Worm (Caenorhabditis elegans) whole organism, L4 larva: ENCODE results near the gene F13E9.15.

Experiments used
- F10B5.3 ChIP-seq: sonication (generic microtip); optimal IDR thresholded peaks from 2 replicates; lab custom pipeline; 2016; ENCODE audit warnings: mild to moderate bottlenecking, missing genetic modification characterization, missing compliant biosample characterization
- F26F4.8 ChIP-seq: fragments of 200-800 bp; sonication (Bioruptor generic); conservative IDR thresholded peaks from 2 replicates; pipeline ENCODE4 v1.3.6; 2022; ENCODE audit warnings: missing genetic modification characterization, missing compliant biosample characterization
- R02D3.7 ChIP-seq: fragments of 150-350 bp; sonication (generic microtip); optimal IDR thresholded peaks from 3 replicates; lab custom pipeline; 2014; ENCODE audit warnings: missing biosample characterization, missing genetic modification characterization
- Y105C5A.15 ChIP-seq: fragments of 200-800 bp; sonication (Bioruptor generic); IDR thresholded peaks from 2 replicates; pipeline ENCODE4 v1.3.6; 2022; ENCODE audit warnings: missing genetic modification characterization, missing compliant biosample characterization
- ceh-62 ChIP-seq: sonication (generic microtip); optimal IDR thresholded peaks from 2 replicates; lab custom pipeline; 2017; ENCODE audit warnings: missing biosample characterization, missing genetic modification characterization
- ces-1 ChIP-seq: fragments of 150-350 bp; sonication (generic microtip); optimal IDR thresholded peaks from 4 replicates; lab custom pipeline; 2014; ENCODE audit warnings: missing biosample characterization, missing genetic modification reagents, missing genetic modification characterization
- ctbp-1 ChIP-seq: fragments of 200-800 bp; sonication (Bioruptor generic); IDR thresholded peaks from 2 replicates; pipeline ENCODE4 v1.3.6; 2022; ENCODE audit warnings: missing genetic modification reagents, missing genetic modification characterization, missing compliant biosample characterization
- daf-12 ChIP-seq: fragments of 150-350 bp; optimal IDR thresholded peaks from 2 replicates; lab custom pipeline; 2014; ENCODE audit warnings: missing biosample characterization, missing genetic modification reagents, missing genetic modification characterization
- daf-16 ChIP-seq, 3 experiments: sonication (generic microtip); optimal IDR thresholded peaks; 2 replicates each; lab custom pipeline; 2016 to 2017; ENCODE audit warnings: missing genetic modification characterization in 3 of 3, missing genetic modification reagents in 3 of 3, mild to moderate bottlenecking in 2 of 3, missing compliant biosample characterization in 2 of 3, missing biosample characterization in 1 of 3, moderate library complexity in 1 of 3
- duxl-1 ChIP-seq: sonication (generic microtip); optimal IDR thresholded peaks from 2 replicates; lab custom pipeline; 2016; ENCODE audit warnings: mild to moderate bottlenecking, missing genetic modification characterization, moderate library complexity, missing compliant biosample characterization; ENCODE audit not compliant: poor library complexity
- dve-1 ChIP-seq: sonication (generic microtip); optimal IDR thresholded peaks from 2 replicates; lab custom pipeline; 2017; ENCODE audit warnings: antibody characterized with exemption, mild to moderate bottlenecking, missing genetic modification characterization, missing compliant biosample characterization; ENCODE audit not compliant: insufficient read depth
- gei-8 ChIP-seq: fragments of 200-800 bp; sonication (Bioruptor generic); optimal IDR thresholded peaks from 2 replicates; lab custom pipeline; 2018; ENCODE audit warnings: mild to moderate bottlenecking, missing genetic modification characterization, missing compliant biosample characterization
- hif-1 ChIP-seq, 2 experiments: sonication (generic microtip); optimal IDR thresholded peaks; 2 replicates each; lab custom pipeline; 2016 to 2017; ENCODE audit warnings: missing compliant biosample characterization in 2 of 2, missing genetic modification characterization in 2 of 2, missing genetic modification reagents in 2 of 2, missing genotype in 2 of 2, mild to moderate bottlenecking in 1 of 2
- hlh-11 ChIP-seq: fragments of 200-800 bp; sonication (Bioruptor generic); optimal IDR thresholded peaks from 2 replicates; lab custom pipeline; 2018; ENCODE audit warnings: mild to moderate bottlenecking, missing genetic modification characterization, missing compliant biosample characterization
- hlh-30 ChIP-seq: sonication (generic microtip); optimal IDR thresholded peaks from 2 replicates; lab custom pipeline; 2017; ENCODE audit warnings: antibody characterized with exemption, mild to moderate bottlenecking, missing genetic modification characterization, missing compliant biosample characterization; ENCODE audit not compliant: insufficient read depth
- hmg-1.1 ChIP-seq: fragments of 200-800 bp; sonication (Bioruptor generic); IDR thresholded peaks from 2 replicates; pipeline ENCODE4 v1.3.6; 2022; ENCODE audit warnings: missing genetic modification reagents, missing genetic modification characterization, missing compliant biosample characterization
- lim-7 ChIP-seq: fragments of 200-800 bp; sonication (Bioruptor generic); IDR thresholded peaks from 2 replicates; pipeline ENCODE4 v1.3.6; 2022; ENCODE audit warnings: missing genetic modification characterization, missing compliant biosample characterization
- lin-38 ChIP-seq: fragments of 200-800 bp; sonication (Bioruptor generic); IDR thresholded peaks from 2 replicates; pipeline ENCODE4 v1.3.6; 2022; ENCODE audit warnings: missing genetic modification reagents, missing genetic modification characterization, missing compliant biosample characterization
- lsy-2 ChIP-seq, 2 experiments: fragments of 150-350 bp in 1 of 2; sonication (generic microtip) in 1 of 2; optimal IDR thresholded peaks; 2 replicates each; lab custom pipeline; 2014 to 2017; ENCODE audit warnings: missing biosample characterization in 2 of 2, missing genetic modification characterization in 2 of 2
- madf-5 ChIP-seq, 2 experiments: fragments of 200-800 bp; sonication (Bioruptor generic); IDR thresholded peaks; 2 replicates each; pipeline ENCODE4 v1.3.6; 2022; ENCODE audit warnings: missing compliant biosample characterization in 2 of 2, missing genetic modification characterization in 2 of 2
- mdt-29 ChIP-seq: fragments of 200-800 bp; sonication (Bioruptor generic); IDR thresholded peaks from 2 replicates; pipeline ENCODE4 v1.3.6; 2022; ENCODE audit warnings: missing genetic modification reagents, missing genetic modification characterization, missing compliant biosample characterization
- mep-1 ChIP-seq: fragments of 150-350 bp; sonication (generic microtip); optimal IDR thresholded peaks from 3 replicates; lab custom pipeline; 2014; ENCODE audit warnings: missing biosample characterization, missing genetic modification characterization
- mxl-3 ChIP-seq: fragments of 200-800 bp; sonication (Bioruptor generic); optimal IDR thresholded peaks from 2 replicates; lab custom pipeline; 2018; ENCODE audit warnings: mild to moderate bottlenecking, missing genetic modification characterization, missing compliant biosample characterization
- nhr-102 ChIP-seq: sonication (generic microtip); optimal IDR thresholded peaks from 2 replicates; lab custom pipeline; 2016; ENCODE audit warnings: mild to moderate bottlenecking, missing genetic modification characterization, moderate library complexity, missing compliant biosample characterization
- nhr-111 ChIP-seq: fragments of 200-800 bp; sonication (Bioruptor generic); optimal IDR thresholded peaks from 2 replicates; lab custom pipeline; 2018; ENCODE audit warnings: mild to moderate bottlenecking, missing genetic modification characterization, missing compliant biosample characterization
- nhr-42 ChIP-seq: fragments of 200-800 bp; sonication (Bioruptor generic); IDR thresholded peaks from 2 replicates; pipeline ENCODE4 v1.3.6; 2022; ENCODE audit warnings: missing genetic modification characterization, missing compliant biosample characterization
- nhr-48 ChIP-seq: sonication (generic microtip); optimal IDR thresholded peaks from 2 replicates; lab custom pipeline; 2016; ENCODE audit warnings: mild to moderate bottlenecking, missing genetic modification characterization, missing compliant biosample characterization
- nhr-6 ChIP-seq: fragments of 150-350 bp; optimal IDR thresholded peaks from 2 replicates; lab custom pipeline; 2014; ENCODE audit warnings: missing biosample characterization, missing genetic modification characterization
- nhr-76 ChIP-seq: fragments of 150-350 bp; optimal IDR thresholded peaks from 2 replicates; lab custom pipeline; 2014; ENCODE audit warnings: missing biosample characterization, missing genetic modification characterization
- nhr-77 ChIP-seq: fragments of 150-350 bp; optimal IDR thresholded peaks from 2 replicates; lab custom pipeline; 2014; ENCODE audit warnings: missing biosample characterization, missing genetic modification characterization
- pha-4 ChIP-seq, 2 experiments: fragments of 150-350 bp in 1 of 2; fragments of 200-800 bp in 1 of 2; sonication (Bioruptor generic) in 1 of 2; IDR thresholded peaks in 1 of 2; optimal IDR thresholded peaks in 1 of 2; 2 replicates each; pipeline versions ENCODE4 v1.3.6 to Lab custom; 2014 to 2022; ENCODE audit warnings: missing genetic modification characterization in 2 of 2, missing genetic modification reagents in 2 of 2, missing biosample characterization in 1 of 2, missing compliant biosample characterization in 1 of 2
- php-3 ChIP-seq: fragments of 200-800 bp; sonication (Bioruptor generic); IDR thresholded peaks from 2 replicates; pipeline ENCODE4 v1.3.6; 2022; ENCODE audit warnings: missing genetic modification reagents, missing genetic modification characterization, missing compliant biosample characterization
- skn-1 ChIP-seq: fragments of 150-350 bp; optimal IDR thresholded peaks from 2 replicates; lab custom pipeline; 2014; ENCODE audit warnings: missing biosample characterization, missing genetic modification characterization
- snpc-1.2 ChIP-seq: fragments of 200-800 bp; sonication (Bioruptor generic); IDR thresholded peaks from 2 replicates; pipeline ENCODE4 v1.3.6; 2022; ENCODE audit warnings: missing genetic modification reagents, missing genetic modification characterization, missing compliant biosample characterization
- spr-3 ChIP-seq: fragments of 200-800 bp; sonication (Bioruptor generic); optimal IDR thresholded peaks from 2 replicates; lab custom pipeline; 2018; ENCODE audit warnings: mild to moderate bottlenecking, missing genetic modification characterization, missing compliant biosample characterization
- tra-1 ChIP-seq: fragments of 200-800 bp; sonication (Bioruptor generic); IDR thresholded peaks from 2 replicates; pipeline ENCODE4 v1.3.6; 2022; ENCODE audit warnings: missing genetic modification reagents, missing genetic modification characterization, missing compliant biosample characterization
- unc-130 ChIP-seq: sonication (generic microtip); optimal IDR thresholded peaks from 2 replicates; lab custom pipeline; 2016; ENCODE audit warnings: missing genetic modification reagents, missing genetic modification characterization, missing compliant biosample characterization
- unc-62 ChIP-seq, 3 experiments: fragments of 150-350 bp in 1 of 3; sonication (generic microtip); optimal IDR thresholded peaks in 2 of 3; peaks in 1 of 3; 1 replicate in 1 of 3; 2 replicates in 2 of 3; lab custom pipeline; 2014 to 2017; ENCODE audit warnings: missing biosample characterization in 3 of 3, missing genetic modification characterization in 3 of 3, missing genetic modification reagents in 3 of 3, missing genotype in 1 of 3
- vab-7 ChIP-seq: fragments of 200-800 bp; sonication (Bioruptor generic); IDR thresholded peaks from 2 replicates; pipeline ENCODE4 v1.3.6; 2022; ENCODE audit warnings: missing genetic modification reagents, missing genetic modification characterization, missing compliant biosample characterization
- zfp-2 ChIP-seq: sonication (generic microtip); optimal IDR thresholded peaks from 2 replicates; lab custom pipeline; 2016; ENCODE audit warnings: mild to moderate bottlenecking, missing genetic modification characterization, missing compliant biosample characterization
- zfp-3 ChIP-seq: fragments of 200-800 bp; sonication (Bioruptor generic); conservative IDR thresholded peaks from 2 replicates; pipeline ENCODE4 v1.3.6; 2022; ENCODE audit warnings: missing genetic modification reagents, missing genetic modification characterization, missing compliant biosample characterization
- zip-11 ChIP-seq: fragments of 200-800 bp; sonication (Bioruptor generic); IDR thresholded peaks from 2 replicates; pipeline ENCODE4 v1.3.6; 2022; ENCODE audit warnings: missing genetic modification characterization, missing compliant biosample characterization

Gene F13E9.15

DNA sequence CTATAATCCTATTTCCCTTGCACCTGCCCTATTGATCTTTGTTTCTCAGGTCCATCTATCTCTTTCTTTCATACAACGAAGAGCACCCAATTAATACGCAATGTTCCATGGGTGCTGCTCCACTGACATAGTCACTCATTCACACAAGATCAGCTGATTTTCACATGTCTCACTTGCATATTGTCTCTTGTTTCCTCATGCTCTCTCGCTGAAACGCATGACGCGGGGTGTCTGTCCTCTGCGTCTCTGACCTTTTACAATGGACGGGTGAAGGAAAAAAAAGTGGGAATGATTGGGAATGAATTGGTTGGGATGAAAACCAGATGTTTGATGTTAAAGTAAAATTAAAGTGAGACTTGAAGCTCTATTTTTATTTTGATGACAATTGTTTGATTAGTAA lies 45.7 kb upstream of the F13E9.15 start (continued):
- TF ChIP-seq unc-130 (GFP tag; lab: Kevin White, UChicago), result no peak
- TF ChIP-seq nhr-42 (GFP tag; lab: Robert Waterston, UW), result no peak

DNA sequence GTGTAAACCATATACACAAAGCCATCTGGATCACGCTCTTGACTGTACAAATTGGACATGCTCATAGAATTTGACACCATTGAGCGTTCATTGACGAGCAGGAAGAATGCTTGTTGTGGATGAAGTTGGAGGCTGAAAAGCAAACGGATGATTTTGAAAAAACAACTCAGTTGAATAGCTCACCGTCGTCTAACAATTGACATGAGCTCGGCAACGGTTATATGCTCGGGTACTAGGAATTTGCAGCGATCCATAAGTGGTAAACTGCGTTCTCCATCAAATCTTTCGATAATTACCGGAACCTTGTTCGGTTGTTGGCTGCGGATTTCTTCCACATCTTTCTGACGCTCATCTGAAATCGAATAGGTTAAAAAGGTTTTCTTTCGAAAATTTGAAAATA lies 45.1 kb upstream of the F13E9.15 start:
- TF ChIP-seq php-3 (GFP tag; lab: Robert Waterston, UW) (no peak), unc-62 (GFP tag; optimal IDR thresholded peaks at IDR 0.05 in 1 of 2; lab: Kevin White, UChicago) (peak in 1 of 2 experiments; percentile 42), unc-62 (tag; optimal IDR thresholded peaks at IDR 0.05; lab: Kevin White, UChicago) (no peak)

DNA sequence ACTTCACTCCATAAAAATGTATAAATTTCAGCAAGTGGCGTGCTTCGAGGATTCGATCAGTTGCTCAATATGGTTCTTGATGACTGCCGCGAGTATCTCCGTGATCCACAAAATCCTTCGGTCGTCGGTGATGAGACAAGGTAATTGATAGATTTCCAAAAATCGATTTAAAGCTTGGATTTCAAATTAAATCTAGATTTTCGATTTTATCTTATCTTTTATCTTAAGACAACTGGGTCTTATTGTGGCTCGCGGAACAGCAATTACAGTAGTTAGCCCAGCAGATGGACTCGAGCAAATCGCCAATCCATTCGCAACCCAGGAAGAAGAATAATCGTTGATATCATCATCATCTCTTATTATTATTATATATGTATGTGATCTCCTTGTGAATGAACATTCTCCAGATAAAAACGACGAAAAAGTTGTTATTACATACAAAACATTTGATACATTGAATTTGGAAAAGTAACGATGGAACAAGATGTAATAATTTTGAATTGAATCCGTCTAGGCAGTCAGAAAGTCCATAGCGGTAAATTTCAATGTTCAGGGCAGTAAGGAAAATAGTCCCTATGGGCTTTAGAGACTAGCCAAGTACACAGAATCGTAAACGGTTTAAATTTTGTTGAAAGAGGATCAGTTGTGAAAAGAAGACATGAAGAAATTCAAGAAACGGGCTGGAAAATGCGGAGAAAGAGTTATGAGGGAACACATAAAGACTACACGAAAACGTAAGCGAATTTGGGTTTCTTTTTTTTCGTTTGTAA lies 44.3 kb upstream of the F13E9.15 start:
- TF ChIP-seq nhr-6 (tag; lab: Kevin White, UChicago) (no peak), hlh-11 (tag; lab: Kevin White, UChicago) (peak; percentile 54), mxl-3 (GFP tag; lab: Kevin White, UChicago) (peak; percentile 18), gei-8 (GFP tag; lab: Kevin White, UChicago) (peak; percentile 40), nhr-76 (no peak), ceh-62 (tag; lab: Kevin White, UChicago) (no peak), hmg-1.1 (GFP tag; lab: Robert Waterston, UW) (peak; percentile 52; the same call in 1 of the 2 replicates), skn-1 (tag; lab: Kevin White, UChicago) (no peak), pha-4 (GFP tag; IDR thresholded peaks at IDR 0.05; lab: Robert Waterston, UW) (peak; percentile 66; the same call in 1 of the 2 replicates), pha-4 (tag; optimal IDR thresholded peaks at IDR 0.05; lab: Kevin White, UChicago) (no peak), vab-7 (peak; percentile 18; the same call in 1 of the 2 replicates), R02D3.7 (tag; lab: Kevin White, UChicago) (no peak), F26F4.8 (GFP tag; lab: Robert Waterston, UW) (no peak), ces-1 (no peak), lsy-2 (tag; optimal IDR thresholded peaks at IDR 0.05; lab: Kevin White, UChicago) (peak; percentile 2 to 66), unc-62 (GFP tag; optimal IDR thresholded peaks at IDR 0.05 in 1 of 2; lab: Kevin White, UChicago) (peak in 1 of 2 experiments; percentile 65), unc-62 (tag; optimal IDR thresholded peaks at IDR 0.05; lab: Kevin White, UChicago) (no peak), lim-7 (GFP tag; lab: Robert Waterston, UW) (peak; percentile 14; the same call in 1 of the 2 replicates), mep-1 (tag; lab: Kevin White, UChicago) (peak; percentile 60), zfp-2 (tag; lab: Kevin White, UChicago) (no peak), spr-3 (GFP tag; lab: Kevin White, UChicago) (peak; percentile 61), nhr-111 (GFP tag; lab: Kevin White, UChicago) (peak; percentile 6), daf-16 (GFP tag; optimal IDR thresholded peaks at IDR 0.05; lab: Kevin White, UChicago) (no peak), daf-16 (tag; optimal IDR thresholded peaks at IDR 0.05; lab: Kevin White, UChicago) (peak; percentile 30), hlh-30 (tag; lab: Kevin White, UChicago) (peak; percentile 35), dve-1 (tag; lab: Kevin White, UChicago) (peak; percentile 70), tra-1 (GFP tag; lab: Robert Waterston, UW) (peak; percentile 62), madf-5 (GFP tag; IDR thresholded peaks at IDR 0.05; lab: Robert Waterston, UW) (no peak), zip-11 (GFP tag; lab: Robert Waterston, UW) (no peak), hif-1 (tag; optimal IDR thresholded peaks at IDR 0.05; lab: Kevin White, UChicago) (peak in 1 of 2 experiments; percentile 23), lin-38 (GFP tag; lab: Robert Waterston, UW) (peak; percentile 58), F10B5.3 (tag; lab: Kevin White, UChicago) (peak; percentile 32), snpc-1.2 (GFP tag; lab: Robert Waterston, UW) (no peak), ctbp-1 (GFP tag; lab: Robert Waterston, UW) (peak; percentile 58; the same call in 1 of the 2 replicates), zfp-3 (GFP tag; lab: Robert Waterston, UW) (peak; percentile 84), duxl-1 (peak; percentile 2), mdt-29 (GFP tag; lab: Robert Waterston, UW) (peak; percentile 51), Y105C5A.15 (GFP tag; lab: Robert Waterston, UW) (no peak), nhr-102 (tag; lab: Kevin White, UChicago) (peak; percentile 35), daf-12 (tag; lab: Kevin White, UChicago) (no peak), nhr-77 (tag; lab: Kevin White, UChicago) (peak; percentile 70), nhr-48 (tag; lab: Kevin White, UChicago) (peak; percentile 49)
